Worm (Caenorhabditis elegans) whole organism, mixed stage, embryonic: ENCODE results near the gene gfrp-1.

Source experiments
- ces-1 ChIP-seq: fragments of 150-350 bp; optimal IDR thresholded peaks from 2 replicates; lab custom pipeline; 2014; ENCODE audit warnings: missing biosample characterization, missing genetic modification reagents, missing genetic modification characterization
- elt-3 ChIP-seq: fragments of 150-350 bp; optimal IDR thresholded peaks from 2 replicates; lab custom pipeline; 2014; ENCODE audit warnings: missing biosample characterization, missing genetic modification characterization
- lsy-2 ChIP-seq: fragments of 150-350 bp; optimal IDR thresholded peaks from 2 replicates; lab custom pipeline; 2014; ENCODE audit warnings: missing biosample characterization, missing genetic modification characterization
- mab-5 ChIP-seq: fragments of 150-350 bp; optimal IDR thresholded peaks from 2 replicates; lab custom pipeline; 2014; ENCODE audit warnings: missing biosample characterization, missing genetic modification characterization
- nhr-76 ChIP-seq: sonication (generic microtip); optimal IDR thresholded peaks from 2 replicates; lab custom pipeline; 2017; ENCODE audit warnings: missing biosample characterization, missing genetic modification characterization
- pha-4 ChIP-seq: fragments of 150-350 bp; optimal IDR thresholded peaks from 2 replicates; lab custom pipeline; 2018; ENCODE audit warnings: missing biosample characterization, missing genetic modification reagents, missing genetic modification characterization
- unc-62 ChIP-seq: fragments of 150-350 bp; optimal IDR thresholded peaks from 2 replicates; lab custom pipeline; 2014; ENCODE audit warnings: missing biosample characterization, missing genetic modification reagents, missing genetic modification characterization
- ztf-11 ChIP-seq: fragments of 150-350 bp; optimal IDR thresholded peaks from 2 replicates; lab custom pipeline; 2014; ENCODE audit warnings: missing biosample characterization, missing genetic modification characterization

ce11 chrIV:171036-171435 lies 32.4 kb upstream of the gfrp-1 start:
- TF ChIP-seq lsy-2 (no peak), elt-3 (tag; lab: Kevin White, UChicago) (no peak), nhr-76 (tag; lab: Kevin White, UChicago) (no peak), unc-62 (GFP tag; lab: Kevin White, UChicago) (no peak), ces-1 (GFP tag; lab: Kevin White, UChicago) (no peak), ztf-11 (tag; lab: Kevin White, UChicago) (no peak), pha-4 (tag; lab: Kevin White, UChicago) (no peak), mab-5 (tag; lab: Kevin White, UChicago) (no peak)
